Worm (Caenorhabditis elegans): ENCODE results near the gene T13B5.9.

The T13B5.9 gene

ce11 chrII:1091706-1092105 lies 12.6 kb downstream of the T13B5.9 start, which contains the start of gene snf-3:
Gene snf-3 (plus strand): TSS chrII:1092006.
- TF ChIP-seq unc-39 (tag; optimal IDR thresholded peaks at IDR 0.05), result no peak
- TF ChIP-seq aly-2 (tag; optimal IDR thresholded peaks at IDR 0.05), result no peak
- no peak for TF ChIP-seq daf-8 (GFP tag; IDR thresholded peaks at IDR 0.05)
- no peak for TF ChIP-seq unc-62 (GFP tag; optimal IDR thresholded peaks at IDR 0.05 in 1 of 2)
- no peak for TF ChIP-seq unc-62 (tag; optimal IDR thresholded peaks at IDR 0.05)
- no peak for TF ChIP-seq dmd-8 (GFP tag; IDR thresholded peaks at IDR 0.05)
- TF ChIP-seq R02D3.7 (tag; optimal IDR thresholded peaks at IDR 0.05), result no peak
- no peak for TF ChIP-seq nhr-77 (tag; optimal IDR thresholded peaks at IDR 0.05)
- TF ChIP-seq F37D6.2 (tag; optimal IDR thresholded peaks at IDR 0.05), result no peak
- no peak for TF ChIP-seq set-16 (GFP tag; IDR thresholded peaks at IDR 0.05)
- no peak for TF ChIP-seq ceh-62 (tag; optimal IDR thresholded peaks at IDR 0.05)
- TF ChIP-seq hlh-30 (tag; optimal IDR thresholded peaks at IDR 0.05; ENCODE audit: insufficient read depth), result no peak
- TF ChIP-seq nhr-42 (GFP tag; IDR thresholded peaks at IDR 0.05), result no peak

ce11 chrII:1090743-1091142 lies 13.6 kb downstream of the T13B5.9 start:
- peak; percentile 41 for TF ChIP-seq nhr-28 (tag; optimal IDR thresholded peaks at IDR 0.05)
- TF ChIP-seq nhr-10 (tag; optimal IDR thresholded peaks at IDR 0.05), result no peak
- TF ChIP-seq set-16 (GFP tag; IDR thresholded peaks at IDR 0.05), result no peak
- TF ChIP-seq T26A8.4 (GFP tag; IDR thresholded peaks at IDR 0.05), result no peak

- TF ChIP-seq lin-38 (GFP tag; IDR thresholded peaks at IDR 0.05), result 0 out of 2 replicates have a peak, but pooled peaks have one; percentile 25
- TF ChIP-seq ceh-62 (tag; optimal IDR thresholded peaks at IDR 0.05), result no peak
Measured at ce11 chrII:1088527-1089230, 15.6 kb downstream of the T13B5.9 start.

DNA sequence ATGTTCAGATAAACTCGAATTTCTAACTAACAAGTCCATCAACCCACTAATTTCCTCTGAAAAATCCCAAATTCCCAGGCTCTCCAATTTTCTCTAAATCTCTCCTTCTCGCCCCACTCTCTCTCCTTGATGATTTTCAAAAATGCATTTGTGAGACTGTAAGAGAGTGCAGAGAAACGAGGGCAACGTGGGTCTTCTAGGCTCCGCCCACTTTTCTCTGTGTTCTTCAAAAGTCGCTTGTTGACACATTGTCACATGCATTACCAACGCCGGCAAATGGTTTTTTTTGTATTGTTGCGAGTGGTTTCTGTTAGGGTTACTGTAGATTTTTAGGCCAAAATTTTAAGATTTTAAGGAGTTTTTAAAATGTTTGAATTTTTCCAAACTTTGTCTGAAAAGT lies 17.8 kb downstream of the T13B5.9 start:
- no peak for TF ChIP-seq mxl-3 (GFP tag; optimal IDR thresholded peaks at IDR 0.05)
- TF ChIP-seq mdl-1 (tag; optimal IDR thresholded peaks at IDR 0.05), result peak in 1 of 2 experiments; percentile 40
- no peak for TF ChIP-seq ces-1 (GFP tag; optimal IDR thresholded peaks at IDR 0.05)
- TF ChIP-seq hlh-30 (tag; optimal IDR thresholded peaks at IDR 0.05; ENCODE audit: insufficient read depth), result peak; percentile 31

- TF ChIP-seq zip-11 (GFP tag; IDR thresholded peaks at IDR 0.05) (no peak), mep-1 (tag; optimal IDR thresholded peaks at IDR 0.05) (no peak), hlh-11 (tag; optimal IDR thresholded peaks at IDR 0.05) (no peak), mdt-29 (GFP tag; IDR thresholded peaks at IDR 0.05) (no peak), daf-19 (GFP tag; conservative IDR thresholded peaks at IDR 0.05) (no peak), Y75B8A.6 (GFP tag; IDR thresholded peaks at IDR 0.05) (no peak), mxl-3 (GFP tag; optimal IDR thresholded peaks at IDR 0.05) (no peak), ceh-62 (tag; optimal IDR thresholded peaks at IDR 0.05) (no peak), nhr-77 (tag; optimal IDR thresholded peaks at IDR 0.05) (no peak), cey-2 (tag; optimal IDR thresholded peaks at IDR 0.05; ENCODE audit: borderline replicate concordance, insufficient read depth) (no peak), nhr-10 (tag; optimal IDR thresholded peaks at IDR 0.05) (no peak), Y48G9A.11 (GFP tag; IDR thresholded peaks at IDR 0.05) (no peak), ama-1 (optimal IDR thresholded peaks at IDR 0.05) (no peak), skn-1 (tag; optimal IDR thresholded peaks at IDR 0.05) (no peak), pqm-1 (tag; optimal IDR thresholded peaks at IDR 0.05) (no peak), ceh-82 (tag; optimal IDR thresholded peaks at IDR 0.05) (no peak), zfp-3 (GFP tag; conservative IDR thresholded peaks at IDR 0.05) (no peak)
Measured at ce11 chrII:1085546-1085945, 18.8 kb downstream of the T13B5.9 start.
